Fruit fly (Drosophila melanogaster) whole organism, prepupa: ENCODE measurements around the gene Dyro.
A peak's percentile ranks its signal among the peaks of the same experiment; 100 is the strongest.

Source experiments
- CG11294 ChIP-seq: fragments of 200-800 bp; sonication (Bioruptor generic); IDR thresholded peaks from 2 replicates; pipeline ENCODE4 v1.3.6; 2022; ENCODE audit warnings: missing biosample characterization, missing genetic modification characterization
- CG6792 ChIP-seq: fragments of 200-800 bp; sonication (Bioruptor generic); optimal IDR thresholded peaks from 3 replicates; lab custom pipeline; 2016; ENCODE audit warnings: missing biosample characterization, missing genetic modification characterization
- CG6854 ChIP-seq: fragments of 200-800 bp; sonication (Bioruptor generic); optimal IDR thresholded peaks from 2 replicates; lab custom pipeline; 2017; ENCODE audit warnings: missing biosample characterization, mild to moderate bottlenecking, missing genetic modification characterization
- CG8119 ChIP-seq: fragments of 200-800 bp; sonication (Bioruptor generic); IDR thresholded peaks from 3 replicates; pipeline ENCODE4 v1.3.6; 2022; ENCODE audit warnings: missing biosample characterization, missing genetic modification characterization
- CG8632 ChIP-seq: fragments of 200-800 bp; sonication (Bioruptor generic); optimal IDR thresholded peaks from 3 replicates; lab custom pipeline; 2016; ENCODE audit warnings: missing biosample characterization, missing genetic modification characterization
- Eip75B ChIP-seq: fragments of 200-800 bp; sonication (Bioruptor generic); optimal IDR thresholded peaks from 3 replicates; lab custom pipeline; 2016; ENCODE audit warnings: missing biosample characterization, missing genetic modification characterization
- Hr38 ChIP-seq: sonication (Bioruptor generic); optimal IDR thresholded peaks from 2 replicates; lab custom pipeline; 2016; ENCODE audit warnings: missing biosample characterization, missing genetic modification characterization
- Hr4 ChIP-seq: fragments of 200-800 bp; sonication (Bioruptor generic); optimal IDR thresholded peaks from 3 replicates; lab custom pipeline; 2016; ENCODE audit warnings: missing biosample characterization, missing genetic modification characterization
- Met ChIP-seq: fragments of 200-800 bp; sonication (Bioruptor generic); optimal IDR thresholded peaks from 3 replicates; lab custom pipeline; 2016; ENCODE audit warnings: missing biosample characterization, missing genetic modification characterization
- dsx ChIP-seq: fragments of 200-800 bp; optimal IDR thresholded peaks from 3 replicates; lab custom pipeline; 2019; ENCODE audit warnings: missing biosample characterization, mild to moderate bottlenecking, missing genetic modification characterization, moderate library complexity; ENCODE audit not compliant: poor library complexity, severe bottlenecking
- fd59A ChIP-seq: fragments of 200-800 bp; sonication (Bioruptor generic); optimal IDR thresholded peaks from 2 replicates; lab custom pipeline; 2017; ENCODE audit warnings: missing biosample characterization, mild to moderate bottlenecking, missing genetic modification characterization, missing genetic modification reagents
- net ChIP-seq: fragments of 200-800 bp; sonication (Bioruptor generic); optimal IDR thresholded peaks from 3 replicates; lab custom pipeline; 2016; ENCODE audit warnings: missing biosample characterization, missing genetic modification characterization
- salr ChIP-seq, 2 experiments: fragments of 200-800 bp; sonication (Bioruptor generic); optimal IDR thresholded peaks; 3 replicates each; lab custom pipeline; 2016 to 2018; ENCODE audit warnings: missing biosample characterization in 2 of 2, missing genetic modification characterization in 2 of 2, mild to moderate bottlenecking in 1 of 2
- spab ChIP-seq: fragments of 200-800 bp; sonication (Bioruptor generic); optimal IDR thresholded peaks from 2 replicates; lab custom pipeline; 2017; ENCODE audit warnings: missing biosample characterization, mild to moderate bottlenecking, missing genetic modification characterization, missing genetic modification reagents

- TF ChIP-seq Hr4 (GFP tag; lab: Kevin White, UChicago) (no peak), spab (GFP tag; lab: Kevin White, UChicago) (no peak), CG8632 (GFP tag; lab: Kevin White, UChicago) (no peak), fd59A (no peak), CG8119 (no peak), CG11294 (no peak), Eip75B (GFP tag; lab: Kevin White, UChicago) (no peak), CG6792 (GFP tag; lab: Kevin White, UChicago) (no peak), dsx (GFP tag; lab: Kevin White, UChicago) (no peak), Hr38 (GFP tag; lab: Kevin White, UChicago) (no peak), Met (GFP tag; lab: Kevin White, UChicago) (peak; percentile 31), CG6854 (GFP tag; lab: Kevin White, UChicago) (no peak), salr (GFP tag; optimal IDR thresholded peaks at IDR 0.05; lab: Kevin White, UChicago) (no peak), net (GFP tag; lab: Kevin White, UChicago) (no peak)
Measured at dm6 chr3L:11287977-11288376, 7.7 kb downstream of the Dyro start.
